Fruit fly (Drosophila melanogaster) whole organism, embryonic: Measurements from ENCODE around the gene CG45002.

Experiments
- Adf1 ChIP-seq: fragments of 200-800 bp; sonication (Bioruptor generic); IDR thresholded peaks from 2 replicates; pipeline ENCODE4 v1.3.6; 2022; ENCODE audit warnings: missing biosample characterization, missing genetic modification characterization
- CG10565 ChIP-seq: fragments of 200-800 bp; sonication (Bioruptor generic); optimal IDR thresholded peaks from 3 replicates; lab custom pipeline; 2016; ENCODE audit warnings: missing biosample characterization, mild to moderate bottlenecking, missing genetic modification characterization
- CG11560 ChIP-seq: fragments of 200-800 bp; sonication (Bioruptor generic); IDR thresholded peaks from 3 replicates; pipeline ENCODE4 v1.3.6; 2022; ENCODE audit warnings: missing biosample characterization, missing genetic modification characterization
- CG11723 ChIP-seq: fragments of 200-800 bp; sonication (Bioruptor generic); optimal IDR thresholded peaks from 2 replicates; lab custom pipeline; 2017; ENCODE audit warnings: missing biosample characterization, mild to moderate bottlenecking, missing genetic modification characterization
- CG12236 ChIP-seq: fragments of 200-800 bp; sonication (Bioruptor generic); optimal IDR thresholded peaks from 2 replicates; lab custom pipeline; 2016; ENCODE audit warnings: missing biosample characterization, missing genetic modification characterization
- CG12744 ChIP-seq: fragments of 200-800 bp; sonication (Bioruptor generic); optimal IDR thresholded peaks from 2 replicates; lab custom pipeline; 2016; ENCODE audit warnings: missing biosample characterization, missing genetic modification characterization
- CG13296 ChIP-seq: fragments of 200-800 bp; sonication (Bioruptor generic); optimal IDR thresholded peaks from 3 replicates; lab custom pipeline; 2018; ENCODE audit warnings: missing biosample characterization, mild to moderate bottlenecking, missing genetic modification characterization
- CG13624 ChIP-seq: fragments of 200-800 bp; sonication (Bioruptor generic); optimal IDR thresholded peaks from 2 replicates; lab custom pipeline; 2016; ENCODE audit warnings: missing biosample characterization, missing genetic modification characterization
- CG14441 ChIP-seq: fragments of 200-800 bp; sonication (Bioruptor generic); IDR thresholded peaks from 2 replicates; pipeline ENCODE4 v1.3.6; 2022; ENCODE audit warnings: missing biosample characterization, missing genetic modification characterization
- CG15269 ChIP-seq: fragments of 200-800 bp; sonication (Bioruptor generic); optimal IDR thresholded peaks from 2 replicates; lab custom pipeline; 2018; ENCODE audit warnings: missing biosample characterization, mild to moderate bottlenecking, missing genetic modification characterization, moderate library complexity
- CG15696 ChIP-seq: fragments of 200-800 bp; sonication (Bioruptor generic); optimal IDR thresholded peaks from 2 replicates; lab custom pipeline; 2019; ENCODE audit warnings: missing biosample characterization, mild to moderate bottlenecking, missing genetic modification characterization, moderate library complexity
- CG2120 ChIP-seq: fragments of 200-800 bp; sonication (Bioruptor generic); optimal IDR thresholded peaks from 3 replicates; lab custom pipeline; 2016; ENCODE audit warnings: missing biosample characterization, missing genetic modification characterization
- CG30403 ChIP-seq: fragments of 200-800 bp; sonication (Bioruptor generic); optimal IDR thresholded peaks from 3 replicates; lab custom pipeline; 2016; ENCODE audit warnings: missing biosample characterization, missing genetic modification characterization
- CG30431 ChIP-seq: fragments of 200-800 bp; sonication (Bioruptor generic); optimal IDR thresholded peaks from 2 replicates; lab custom pipeline; 2017; ENCODE audit warnings: missing biosample characterization, missing genetic modification characterization
- CG32772 ChIP-seq: fragments of 200-800 bp; sonication (Bioruptor generic); IDR thresholded peaks from 2 replicates; pipeline ENCODE4 v1.3.6; 2022; ENCODE audit warnings: missing biosample characterization, missing genetic modification characterization
- CG33557 ChIP-seq: fragments of 200-800 bp; sonication (Bioruptor generic); optimal IDR thresholded peaks from 2 replicates; lab custom pipeline; 2019; ENCODE audit warnings: missing biosample characterization, mild to moderate bottlenecking, missing genetic modification characterization, moderate library complexity
- CG34224 ChIP-seq: fragments of 200-800 bp; sonication (Bioruptor generic); IDR thresholded peaks from 3 replicates; pipeline ENCODE4 v1.3.6; 2022; ENCODE audit warnings: missing biosample characterization, missing genetic modification characterization; ENCODE audit not compliant: partially characterized antibody
- CG3995 ChIP-seq: fragments of 200-800 bp; sonication (Bioruptor generic); optimal IDR thresholded peaks from 3 replicates; lab custom pipeline; 2016; ENCODE audit warnings: missing biosample characterization, missing genetic modification characterization
- CG4617 ChIP-seq: fragments of 200-800 bp; sonication (Bioruptor generic); optimal IDR thresholded peaks from 3 replicates; lab custom pipeline; 2016; ENCODE audit warnings: missing biosample characterization, missing genetic modification characterization, borderline replicate concordance
- CG7357 ChIP-seq: fragments of 200-800 bp; sonication (Bioruptor generic); IDR thresholded peaks from 3 replicates; pipeline ENCODE4 v1.3.6; 2022; ENCODE audit warnings: missing biosample characterization, missing genetic modification characterization
- Ets97D ChIP-seq: fragments of 200-800 bp; sonication (Bioruptor generic); optimal IDR thresholded peaks from 3 replicates; lab custom pipeline; 2016; ENCODE audit warnings: missing biosample characterization, missing genetic modification characterization
- Fer2 ChIP-seq: fragments of 200-800 bp; sonication (Bioruptor generic); optimal IDR thresholded peaks from 2 replicates; lab custom pipeline; 2018; ENCODE audit warnings: missing biosample characterization, mild to moderate bottlenecking, missing genetic modification characterization, moderate library complexity
- HLH3B ChIP-seq: fragments of 200-800 bp; sonication (Bioruptor generic); IDR thresholded peaks from 2 replicates; pipeline ENCODE4 v1.3.6; 2022; ENCODE audit warnings: missing biosample characterization, missing genetic modification characterization
- MTF-1 ChIP-seq: fragments of 200-800 bp; sonication (Bioruptor generic); optimal IDR thresholded peaks from 2 replicates; lab custom pipeline; 2018; ENCODE audit warnings: missing biosample characterization, mild to moderate bottlenecking, missing genetic modification characterization, borderline replicate concordance
- Oaz ChIP-seq: fragments of 200-800 bp; sonication (Bioruptor generic); IDR thresholded peaks from 2 replicates; pipeline ENCODE4 v1.3.6; 2022; ENCODE audit warnings: missing biosample characterization, missing genetic modification characterization
- Oli ChIP-seq: fragments of 200-800 bp; sonication (Bioruptor generic); optimal IDR thresholded peaks from 2 replicates; lab custom pipeline; 2018; ENCODE audit warnings: missing biosample characterization, mild to moderate bottlenecking, missing genetic modification characterization, moderate library complexity
- Scr ChIP-seq: fragments of 200-800 bp; sonication (Bioruptor generic); IDR thresholded peaks from 2 replicates; pipeline ENCODE4 v1.3.6; 2022; ENCODE audit warnings: missing biosample characterization, missing genetic modification characterization; ENCODE audit not compliant: partially characterized antibody
- Sry-δ ChIP-seq: fragments of 200-800 bp; sonication (Bioruptor generic); optimal IDR thresholded peaks from 2 replicates; lab custom pipeline; 2016; ENCODE audit warnings: missing biosample characterization, missing genetic modification characterization
- ac ChIP-seq: fragments of 200-800 bp; sonication (Bioruptor generic); optimal IDR thresholded peaks from 3 replicates; lab custom pipeline; 2017; ENCODE audit warnings: missing biosample characterization, mild to moderate bottlenecking, missing genetic modification characterization
- bbx ChIP-seq: fragments of 200-800 bp; sonication (Bioruptor generic); IDR thresholded peaks from 2 replicates; pipeline ENCODE4 v1.3.6; 2022; ENCODE audit warnings: missing biosample characterization, missing genetic modification characterization; ENCODE audit not compliant: partially characterized antibody
- dan ChIP-seq: fragments of 200-800 bp; sonication (Bioruptor generic); IDR thresholded peaks from 2 replicates; pipeline ENCODE4 v1.3.6; 2022; ENCODE audit warnings: missing biosample characterization, missing genetic modification characterization
- dm ChIP-seq: fragments of 200-800 bp; sonication (Bioruptor generic); optimal IDR thresholded peaks from 3 replicates; lab custom pipeline; 2016; ENCODE audit warnings: missing biosample characterization, missing genetic modification characterization
- fd64A ChIP-seq: fragments of 200-800 bp; sonication (Bioruptor generic); optimal IDR thresholded peaks from 3 replicates; lab custom pipeline; 2018; ENCODE audit warnings: missing biosample characterization, mild to moderate bottlenecking, missing genetic modification characterization
- gce ChIP-seq: fragments of 200-800 bp; sonication (Bioruptor generic); IDR thresholded peaks from 3 replicates; pipeline ENCODE4 v1.3.6; 2022; ENCODE audit warnings: missing biosample characterization, missing genetic modification characterization
- gro ChIP-seq: fragments of 200-800 bp; sonication (Bioruptor generic); optimal IDR thresholded peaks from 2 replicates; lab custom pipeline; 2016; ENCODE audit warnings: missing biosample characterization, missing genetic modification characterization
- her ChIP-seq: fragments of 200-800 bp; sonication (Bioruptor generic); optimal IDR thresholded peaks from 2 replicates; lab custom pipeline; 2016; ENCODE audit warnings: missing biosample characterization, missing genetic modification characterization
- lilli ChIP-seq: fragments of 200-800 bp; sonication (Bioruptor generic); optimal IDR thresholded peaks from 3 replicates; lab custom pipeline; 2016; ENCODE audit warnings: missing biosample characterization, missing genetic modification characterization
- lola ChIP-seq, 3 experiments: fragments of >200 bp in 2 of 3; fragments of 200-800 bp in 1 of 3; sonication (Bioruptor generic) in 1 of 3; optimal IDR thresholded peaks; 2 replicates each; lab custom pipeline; 2017 to 2019; ENCODE audit warnings: missing biosample characterization in 3 of 3, missing genetic modification characterization in 3 of 3, mild to moderate bottlenecking in 1 of 3, moderate library complexity in 1 of 3
- mld ChIP-seq: fragments of 200-800 bp; sonication (Bioruptor generic); IDR thresholded peaks from 3 replicates; pipeline ENCODE4 v1.3.6; 2022; ENCODE audit warnings: missing biosample characterization, missing genetic modification characterization; ENCODE audit not compliant: partially characterized antibody
- nerfin-2 ChIP-seq: fragments of 200-800 bp; sonication (Bioruptor generic); IDR thresholded peaks from 2 replicates; pipeline ENCODE4 v1.3.6; 2022; ENCODE audit warnings: missing biosample characterization, missing genetic modification characterization; ENCODE audit not compliant: partially characterized antibody
- rib ChIP-seq: fragments of 200-800 bp; sonication (Bioruptor generic); IDR thresholded peaks from 2 replicates; pipeline ENCODE4 v1.3.6; 2022; ENCODE audit warnings: missing biosample characterization, missing genetic modification characterization
- run ChIP-seq: fragments of 200-800 bp; sonication (Bioruptor generic); optimal IDR thresholded peaks from 3 replicates; lab custom pipeline; 2018; ENCODE audit warnings: missing biosample characterization, mild to moderate bottlenecking, missing genetic modification characterization
- schlank ChIP-seq: fragments of 200-800 bp; sonication (Bioruptor generic); optimal IDR thresholded peaks from 2 replicates; lab custom pipeline; 2018; ENCODE audit warnings: missing biosample characterization, mild to moderate bottlenecking, missing genetic modification characterization
- sens ChIP-seq: fragments of 200-800 bp; sonication (Bioruptor generic); peaks from one replicate; lab custom pipeline; 2016; ENCODE audit warnings: missing biosample characterization, missing genetic modification characterization
- sna ChIP-seq: fragments of 200-800 bp; sonication (Bioruptor generic); IDR thresholded peaks from 2 replicates; pipeline ENCODE4 v1.3.6; 2022; ENCODE audit warnings: missing biosample characterization, missing genetic modification characterization; ENCODE audit not compliant: partially characterized antibody
- stwl ChIP-seq: fragments of 200-800 bp; sonication (Bioruptor generic); optimal IDR thresholded peaks from 3 replicates; lab custom pipeline; 2018; ENCODE audit warnings: missing biosample characterization, mild to moderate bottlenecking, missing genetic modification characterization, moderate library complexity
- tll ChIP-seq, 2 experiments: fragments of 200-800 bp in 1 of 2; fragments of >200 bp in 1 of 2; sonication (Bioruptor generic) in 1 of 2; optimal IDR thresholded peaks; 2 replicates each; lab custom pipeline; 2017 to 2019; ENCODE audit warnings: missing biosample characterization in 2 of 2, missing genetic modification characterization in 2 of 2, mild to moderate bottlenecking in 1 of 2, moderate library complexity in 1 of 2
- tna ChIP-seq: fragments of 200-800 bp; sonication (Bioruptor generic); IDR thresholded peaks from 2 replicates; pipeline ENCODE4 v1.3.6; 2022; ENCODE audit warnings: missing biosample characterization, missing genetic modification characterization; ENCODE audit not compliant: partially characterized antibody
- toy ChIP-seq: fragments of 200-800 bp; sonication (Bioruptor generic); IDR thresholded peaks from 2 replicates; pipeline ENCODE4 v1.3.6; 2022; ENCODE audit warnings: missing biosample characterization, missing genetic modification characterization
- yki ChIP-seq: fragments of >200 bp; optimal IDR thresholded peaks from 3 replicates; lab custom pipeline; 2018
- zen ChIP-seq: fragments of 200-800 bp; sonication (Bioruptor generic); optimal IDR thresholded peaks from 3 replicates; lab custom pipeline; 2018; ENCODE audit warnings: missing biosample characterization, mild to moderate bottlenecking, missing genetic modification characterization, moderate library complexity

Gene CG45002

DNA sequence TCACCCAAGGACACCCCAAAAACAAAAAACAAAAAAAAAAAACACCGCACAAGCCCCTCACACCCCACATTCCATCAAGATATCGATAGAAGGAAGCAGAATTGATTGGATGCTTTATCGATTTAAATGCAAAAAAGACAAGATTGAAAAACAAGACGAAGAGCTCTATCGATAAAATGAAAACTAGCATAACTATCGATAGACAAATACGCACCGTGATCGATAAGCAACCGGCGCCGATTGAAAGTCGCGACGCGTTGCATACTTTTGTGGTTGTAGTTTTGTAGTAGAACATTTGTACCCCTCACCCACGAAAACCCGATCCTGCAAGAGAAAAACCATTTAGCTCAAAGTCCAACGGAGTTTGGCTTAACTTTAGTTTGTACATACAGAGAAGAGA lies 129.8 kb downstream of the CG45002 start (continued):
- TF ChIP-seq CG7357 (GFP tag; lab: Robert Waterston, UW) (no peak), CG15269 (tag; lab: Kevin White, UChicago) (no peak), HLH3B (GFP tag; lab: Robert Waterston, UW) (no peak), dan (GFP tag; lab: Robert Waterston, UW) (no peak), CG34224 (GFP tag; lab: Robert Waterston, UW) (peak; percentile 30; the same call in 2 of the 3 replicates), CG2120 (GFP tag; lab: Kevin White, UChicago) (no peak), her (GFP tag; lab: Kevin White, UChicago) (no peak), CG11723 (GFP tag; lab: Kevin White, UChicago) (no peak), CG14441 (GFP tag; lab: Robert Waterston, UW) (no peak), gce (no peak), CG33557 (GFP tag; lab: Kevin White, UChicago) (no peak), MTF-1 (GFP tag; lab: Kevin White, UChicago) (no peak), Adf1 (GFP tag; lab: Robert Waterston, UW) (no peak), tll (GFP tag; optimal IDR thresholded peaks at IDR 0.05; lab: Kevin White, UChicago) (no peak), toy (no peak), tna (peak; percentile 39; the same call in 1 of the 2 replicates), CG32772 (GFP tag; lab: Robert Waterston, UW) (no peak), CG4617 (GFP tag; lab: Kevin White, UChicago) (no peak), CG11560 (no peak), CG30403 (no peak), Fer2 (tag; lab: Kevin White, UChicago) (no peak), bbx (GFP tag; lab: Robert Waterston, UW) (peak; percentile 55), nerfin-2 (GFP tag; lab: Robert Waterston, UW) (peak; percentile 63), rib (GFP tag; lab: Robert Waterston, UW) (no peak), CG30431 (GFP tag; lab: Kevin White, UChicago) (no peak), lilli (GFP tag; lab: Kevin White, UChicago) (no peak), Scr (GFP tag; lab: Robert Waterston, UW) (peak; percentile 61), CG15696 (tag; lab: Kevin White, UChicago) (no peak), mld (GFP tag; lab: Robert Waterston, UW) (peak; percentile 53; the same call in 1 of the 3 replicates), yki (no peak), Oaz (GFP tag; lab: Robert Waterston, UW) (no peak), CG10565 (GFP tag; lab: Kevin White, UChicago) (no peak), Sry-δ (peak; percentile 34), Oli (tag; lab: Kevin White, UChicago) (no peak), CG12236 (GFP tag; lab: Kevin White, UChicago) (no peak), stwl (peak; percentile 29), CG12744 (no peak), fd64A (GFP tag; lab: Kevin White, UChicago) (no peak), zen (no peak), ac (GFP tag; lab: Kevin White, UChicago) (no peak), CG13624 (GFP tag; lab: Kevin White, UChicago) (no peak), CG13296 (GFP tag; lab: Kevin White, UChicago) (no peak), gro (GFP tag; lab: Kevin White, UChicago) (no peak), sna (GFP tag; lab: Robert Waterston, UW) (peak; percentile 31; the same call in 1 of the 2 replicates), lola (GFP tag; optimal IDR thresholded peaks at IDR 0.05; lab: Kevin White, UChicago) (no peak), CG3995 (no peak), Ets97D (GFP tag; lab: Kevin White, UChicago) (no peak), dm (GFP tag; lab: Kevin White, UChicago) (no peak), sens (GFP tag; lab: Kevin White, UChicago) (no peak), run (no peak), schlank (tag; lab: Kevin White, UChicago) (no peak)
